Worm (Caenorhabditis elegans) whole organism, young adult: ENCODE data around the gene K08F9.3.
A peak's percentile ranks its signal among the peaks of the same experiment; 100 is the strongest.

ENCODE experiments used
- B0019.2 ChIP-seq: fragments of 200-800 bp; sonication (Bioruptor generic); conservative IDR thresholded peaks from 2 replicates; pipeline ENCODE4 v1.3.6; 2022; ENCODE audit warnings: missing genetic modification reagents, missing genetic modification characterization, missing compliant biosample characterization
- B0035.1 ChIP-seq: sonication (generic microtip); optimal IDR thresholded peaks from 2 replicates; lab custom pipeline; 2016; ENCODE audit warnings: missing genetic modification characterization, mild to moderate bottlenecking, missing compliant biosample characterization, missing genotype, missing genetic modification reagents
- B0261.1 ChIP-seq: sonication (generic microtip); optimal IDR thresholded peaks from 2 replicates; lab custom pipeline; 2016; ENCODE audit warnings: mild to moderate bottlenecking, missing genetic modification characterization, moderate library complexity, missing compliant biosample characterization
- B0336.3 ChIP-seq: fragments of 200-800 bp; sonication (Bioruptor generic); IDR thresholded peaks from 2 replicates; pipeline ENCODE4 v1.3.6; 2022; ENCODE audit warnings: missing genetic modification characterization, missing compliant biosample characterization
- D2030.7 ChIP-seq: fragments of 200-800 bp; sonication (Bioruptor generic); IDR thresholded peaks from 2 replicates; pipeline ENCODE4 v1.3.6; 2022; ENCODE audit warnings: missing genetic modification reagents, missing genetic modification characterization, missing compliant biosample characterization
- F22D6.2 ChIP-seq: sonication (generic microtip); optimal IDR thresholded peaks from 2 replicates; lab custom pipeline; 2016; ENCODE audit warnings: mild to moderate bottlenecking, missing genetic modification characterization, missing compliant biosample characterization
- F49E8.2 ChIP-seq: sonication (generic microtip); optimal IDR thresholded peaks from 3 replicates; lab custom pipeline; 2017; ENCODE audit warnings: missing genetic modification characterization, mild to moderate bottlenecking, missing compliant biosample characterization, antibody characterized with exemption, moderate library complexity; ENCODE audit not compliant: insufficient read depth
- K11D2.4 ChIP-seq: fragments of 200-800 bp; sonication (Bioruptor generic); IDR thresholded peaks from 2 replicates; pipeline ENCODE4 v1.3.6; 2022; ENCODE audit warnings: missing genetic modification reagents, missing genetic modification characterization, missing compliant biosample characterization
- Y67H2A.10 ChIP-seq: fragments of 200-800 bp; sonication (Bioruptor generic); conservative IDR thresholded peaks from 2 replicates; pipeline ENCODE4 v1.3.6; 2022; ENCODE audit warnings: missing genetic modification reagents, missing genetic modification characterization, missing compliant biosample characterization
- ama-1 ChIP-seq, 3 experiments: fragments of 150-350 bp in 1 of 3; sonication (generic microtip) in 2 of 3; optimal IDR thresholded peaks; 2 replicates each; lab custom pipeline; 2014 to 2018; ENCODE audit warnings: missing biosample characterization in 2 of 3, missing genetic modification characterization in 2 of 3, missing genetic modification reagents in 2 of 3
- athp-1 ChIP-seq: sonication (generic microtip); optimal IDR thresholded peaks from 2 replicates; lab custom pipeline; 2017; ENCODE audit warnings: mild to moderate bottlenecking, missing genetic modification characterization, missing compliant biosample characterization
- attf-3 ChIP-seq: fragments of 200-800 bp; sonication (Bioruptor generic); conservative IDR thresholded peaks from 2 replicates; pipeline ENCODE4 v1.3.6; 2022; ENCODE audit warnings: missing genetic modification reagents, missing genetic modification characterization, missing compliant biosample characterization
- attf-5 ChIP-seq: fragments of 200-800 bp; sonication (Bioruptor generic); optimal IDR thresholded peaks from 2 replicates; lab custom pipeline; 2018; ENCODE audit warnings: mild to moderate bottlenecking, missing genetic modification characterization, missing compliant biosample characterization
- bed-1 ChIP-seq: fragments of 200-800 bp; sonication (Bioruptor generic); IDR thresholded peaks from 2 replicates; pipeline ENCODE4 v1.3.6; 2022; ENCODE audit warnings: missing genetic modification reagents, missing genetic modification characterization, missing compliant biosample characterization
- cebp-2 ChIP-seq: fragments of 200-800 bp; sonication (Bioruptor generic); IDR thresholded peaks from 2 replicates; pipeline ENCODE4 v1.3.6; 2022; ENCODE audit warnings: missing genetic modification characterization, missing compliant biosample characterization
- ceh-40 ChIP-seq: fragments of 200-800 bp; sonication (Bioruptor generic); IDR thresholded peaks from 2 replicates; pipeline ENCODE4 v1.3.6; 2022; ENCODE audit warnings: missing genetic modification characterization, missing compliant biosample characterization
- ceh-79 ChIP-seq: sonication (generic microtip); optimal IDR thresholded peaks from 2 replicates; lab custom pipeline; 2017; ENCODE audit warnings: mild to moderate bottlenecking, missing genetic modification characterization, missing compliant biosample characterization
- ceh-91 ChIP-seq: fragments of 200-800 bp; sonication (Bioruptor generic); IDR thresholded peaks from 2 replicates; pipeline ENCODE4 v1.3.6; 2022; ENCODE audit warnings: missing genetic modification reagents, missing genetic modification characterization, missing compliant biosample characterization
- egl-18 ChIP-seq: fragments of 200-800 bp; sonication (Bioruptor generic); IDR thresholded peaks from 2 replicates; pipeline ENCODE4 v1.3.6; 2022; ENCODE audit warnings: missing genetic modification reagents, missing genetic modification characterization, missing compliant biosample characterization
- egrh-3 ChIP-seq: fragments of 200-800 bp; sonication (Bioruptor generic); IDR thresholded peaks from 2 replicates; pipeline ENCODE4 v1.3.6; 2022; ENCODE audit warnings: missing genetic modification reagents, missing genetic modification characterization, missing compliant biosample characterization
- ets-4 ChIP-seq: fragments of 200-800 bp; sonication (Bioruptor generic); optimal IDR thresholded peaks from 2 replicates; lab custom pipeline; 2018; ENCODE audit warnings: mild to moderate bottlenecking, missing genetic modification characterization, missing compliant biosample characterization
- hmg-1.2 ChIP-seq: fragments of 200-800 bp; sonication (Bioruptor generic); IDR thresholded peaks from 2 replicates; pipeline ENCODE4 v1.3.6; 2022; ENCODE audit warnings: missing genetic modification reagents, missing genetic modification characterization, missing compliant biosample characterization
- hsf-1 ChIP-seq: fragments of 200-800 bp; sonication (Bioruptor generic); IDR thresholded peaks from 2 replicates; pipeline ENCODE4 v1.3.6; 2022; ENCODE audit warnings: missing genetic modification reagents, missing genetic modification characterization, missing compliant biosample characterization
- lag-1 ChIP-seq: fragments of 200-800 bp; sonication (Bioruptor generic); IDR thresholded peaks from 2 replicates; pipeline ENCODE4 v1.3.6; 2022; ENCODE audit warnings: missing genetic modification reagents, missing genetic modification characterization, missing compliant biosample characterization
- let-526 ChIP-seq: fragments of 200-800 bp; sonication (Bioruptor generic); IDR thresholded peaks from 2 replicates; pipeline ENCODE4 v1.3.6; 2022; ENCODE audit warnings: missing genetic modification reagents, missing genetic modification characterization, missing compliant biosample characterization
- lin-40 ChIP-seq: sonication (generic microtip); optimal IDR thresholded peaks from 2 replicates; lab custom pipeline; 2016; ENCODE audit warnings: missing genetic modification characterization, mild to moderate bottlenecking, missing compliant biosample characterization, missing genotype, missing genetic modification reagents
- lir-1 ChIP-seq: fragments of 200-800 bp; sonication (Bioruptor generic); conservative IDR thresholded peaks from 2 replicates; pipeline ENCODE4 v1.3.6; 2022; ENCODE audit warnings: missing genetic modification reagents, missing genetic modification characterization, missing compliant biosample characterization
- lsl-1 ChIP-seq: fragments of 200-800 bp; sonication (Bioruptor generic); optimal IDR thresholded peaks from 2 replicates; lab custom pipeline; 2018; ENCODE audit warnings: mild to moderate bottlenecking, missing genetic modification characterization, moderate library complexity, missing compliant biosample characterization
- madf-6 ChIP-seq: fragments of 200-800 bp; sonication (Bioruptor generic); IDR thresholded peaks from 2 replicates; pipeline ENCODE4 v1.3.6; 2022; ENCODE audit warnings: missing genetic modification reagents, missing genetic modification characterization, missing compliant biosample characterization
- madf-8 ChIP-seq: fragments of 200-800 bp; sonication (Bioruptor generic); conservative IDR thresholded peaks from 2 replicates; pipeline ENCODE4 v1.3.6; 2022; ENCODE audit warnings: missing genetic modification reagents, missing genetic modification characterization, missing compliant biosample characterization
- mcd-1 ChIP-seq: fragments of 200-800 bp; sonication (Bioruptor generic); IDR thresholded peaks from 2 replicates; pipeline ENCODE4 v1.3.6; 2022; ENCODE audit warnings: missing genetic modification reagents, missing genetic modification characterization, missing compliant biosample characterization
- nfya-1 ChIP-seq: sonication (generic microtip); optimal IDR thresholded peaks from 2 replicates; lab custom pipeline; 2017; ENCODE audit warnings: antibody characterized with exemption, missing compliant biosample characterization, missing genetic modification characterization, borderline replicate concordance; ENCODE audit not compliant: insufficient read depth
- nfya-2 ChIP-seq: fragments of 200-800 bp; sonication (Bioruptor generic); IDR thresholded peaks from 2 replicates; pipeline ENCODE4 v1.3.6; 2022; ENCODE audit warnings: missing genetic modification reagents, missing genetic modification characterization, missing compliant biosample characterization
- nhr-179 ChIP-seq: sonication (generic microtip); optimal IDR thresholded peaks from 2 replicates; lab custom pipeline; 2016; ENCODE audit warnings: mild to moderate bottlenecking, missing genetic modification characterization, missing compliant biosample characterization
- nhr-27 ChIP-seq: fragments of 200-800 bp; sonication (Bioruptor generic); optimal IDR thresholded peaks from 2 replicates; lab custom pipeline; 2018; ENCODE audit warnings: mild to moderate bottlenecking, missing genetic modification characterization, moderate library complexity, missing compliant biosample characterization
- nhr-80 ChIP-seq: sonication (generic microtip); optimal IDR thresholded peaks from 2 replicates; lab custom pipeline; 2016; ENCODE audit warnings: missing genetic modification characterization, missing compliant biosample characterization
- rcor-1 ChIP-seq: fragments of 200-800 bp; sonication (Bioruptor generic); IDR thresholded peaks from 2 replicates; pipeline ENCODE4 v1.3.6; 2022; ENCODE audit warnings: missing genetic modification reagents, missing genetic modification characterization, missing compliant biosample characterization
- sdz-38 ChIP-seq: sonication (generic microtip); optimal IDR thresholded peaks from 2 replicates; lab custom pipeline; 2016; ENCODE audit warnings: missing genotype, missing genetic modification characterization, missing compliant biosample characterization
- sea-2 ChIP-seq: fragments of 200-800 bp; sonication (Bioruptor generic); IDR thresholded peaks from 2 replicates; pipeline ENCODE4 v1.3.6; 2022; ENCODE audit warnings: missing genetic modification characterization, missing compliant biosample characterization
- snpc-1.1 ChIP-seq: sonication (generic microtip); optimal IDR thresholded peaks from 2 replicates; lab custom pipeline; 2017; ENCODE audit warnings: missing genetic modification characterization, mild to moderate bottlenecking, missing compliant biosample characterization, antibody characterized with exemption, moderate library complexity, missing genotype, missing genetic modification reagents; ENCODE audit not compliant: insufficient read depth
- sptf-2 ChIP-seq: fragments of 200-800 bp; sonication (Bioruptor generic); optimal IDR thresholded peaks from 2 replicates; lab custom pipeline; 2018; ENCODE audit warnings: mild to moderate bottlenecking, missing genetic modification characterization, missing compliant biosample characterization
- tbx-9 ChIP-seq: sonication (generic microtip); optimal IDR thresholded peaks from 2 replicates; lab custom pipeline; 2016; ENCODE audit warnings: borderline replicate concordance, missing genetic modification characterization, inconsistent platforms, missing compliant biosample characterization
- xnd-1 ChIP-seq: sonication (generic microtip); optimal IDR thresholded peaks from 2 replicates; lab custom pipeline; 2016; ENCODE audit warnings: missing genotype, missing genetic modification reagents, missing genetic modification characterization, missing compliant biosample characterization
- ztf-25 ChIP-seq: fragments of 200-800 bp; sonication (Bioruptor generic); IDR thresholded peaks from 2 replicates; pipeline ENCODE4 v1.3.6; 2022; ENCODE audit warnings: missing genetic modification reagents, missing genetic modification characterization, missing compliant biosample characterization
- ztf-3 ChIP-seq: fragments of 200-800 bp; sonication (Bioruptor generic); optimal IDR thresholded peaks from 2 replicates; lab custom pipeline; 2018; ENCODE audit warnings: mild to moderate bottlenecking, missing genetic modification characterization, missing compliant biosample characterization
- ztf-6 ChIP-seq: fragments of 200-800 bp; sonication (Bioruptor generic); IDR thresholded peaks from 2 replicates; pipeline ENCODE4 v1.3.6; 2022; ENCODE audit warnings: missing genetic modification reagents, missing genetic modification characterization, missing compliant biosample characterization

The K08F9.3 gene

DNA sequence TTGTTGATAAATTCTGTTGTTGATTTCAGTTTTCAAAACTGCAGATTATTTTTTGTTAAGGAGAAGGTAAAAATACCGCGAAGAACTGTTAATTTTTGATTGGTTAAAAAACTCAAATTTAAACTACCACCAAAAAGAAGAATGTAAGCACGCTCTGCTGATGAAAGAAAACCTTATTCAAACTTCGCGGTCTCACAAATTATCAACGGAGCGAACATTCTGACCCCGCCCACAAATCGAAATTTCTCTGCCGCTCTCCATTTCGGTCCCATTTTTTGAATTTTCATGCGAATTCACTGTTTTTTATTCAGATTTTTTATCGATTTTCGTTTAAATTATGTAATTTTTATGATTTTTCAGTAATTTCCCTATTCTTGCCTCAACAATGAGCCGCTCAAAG, 49.2 kb downstream of the K08F9.3 start, which contains the start of gene cyn-3 (continued):
- TF ChIP-seq mcd-1 (GFP tag; lab: Robert Waterston, UW) (peak; percentile 98), xnd-1 (tag; lab: Kevin White, UChicago) (peak; percentile 30), B0035.1 (tag; lab: Kevin White, UChicago) (no peak), B0336.3 (0 out of 2 replicates have a peak, but pooled peaks have one; percentile 16), madf-6 (GFP tag; lab: Robert Waterston, UW) (peak; percentile 85), ztf-3 (GFP tag; lab: Kevin White, UChicago) (no peak), cebp-2 (GFP tag; lab: Robert Waterston, UW) (no peak), lsl-1 (peak; percentile 44), ceh-91 (GFP tag; lab: Robert Waterston, UW) (peak; percentile 67), rcor-1 (GFP tag; lab: Robert Waterston, UW) (peak; percentile 65; the same call in 1 of the 2 replicates), nfya-2 (no peak), snpc-1.1 (peak; percentile 46), lin-40 (tag; lab: Kevin White, UChicago) (peak; percentile 76), attf-3 (GFP tag; lab: Robert Waterston, UW) (0 out of 2 replicates have a peak, but pooled peaks have one; percentile 39), hsf-1 (GFP tag; lab: Robert Waterston, UW) (peak; percentile 88), D2030.7 (peak; percentile 49; the same call in 1 of the 2 replicates), B0261.1 (peak; percentile 13), hmg-1.2 (GFP tag; lab: Robert Waterston, UW) (peak; percentile 54), F22D6.2 (tag; lab: Kevin White, UChicago) (no peak)

DNA sequence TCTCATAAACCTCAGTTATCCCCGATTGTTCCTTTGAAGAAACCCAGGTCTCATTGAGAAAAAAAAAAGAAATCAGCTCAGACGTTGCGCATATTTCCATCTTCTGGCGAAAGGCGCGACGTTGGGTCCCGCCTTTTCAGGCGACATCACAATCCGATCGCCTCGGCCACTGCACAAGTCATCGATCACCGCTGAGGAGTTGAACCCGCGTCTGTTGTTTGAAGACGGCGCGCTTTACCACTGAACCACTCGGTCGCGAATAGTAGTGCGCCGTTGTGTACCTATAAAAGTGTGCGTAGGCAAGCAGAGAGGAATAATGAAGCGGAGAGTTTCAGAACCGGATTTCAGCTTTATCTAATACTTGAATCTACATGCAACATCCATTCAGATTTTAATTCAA, 50.6 kb downstream of the K08F9.3 start, which contains the start of gene Y75B12B.11:
Y75B12B.11 (plus strand) TSS at position 394 of the 400 bp plus-strand sequence.
- TF ChIP-seq egl-18 (GFP tag; lab: Robert Waterston, UW) = peak; percentile 84
- peak; percentile 94 for TF ChIP-seq ceh-40 (GFP tag; lab: Robert Waterston, UW)
- peak; percentile 46 for TF ChIP-seq ztf-3 (GFP tag; lab: Kevin White, UChicago)
- TF ChIP-seq B0261.1 = peak; percentile 97
- TF ChIP-seq lag-1 (GFP tag; lab: Robert Waterston, UW) = 0 out of 2 replicates have a peak, but pooled peaks have one; percentile 52
- TF ChIP-seq B0019.2 = peak; percentile 62
- peak; percentile 96 for TF ChIP-seq ztf-25 (GFP tag; lab: Robert Waterston, UW)
- peak; percentile 88 for TF ChIP-seq B0035.1 (tag; lab: Kevin White, UChicago)
- peak; percentile 90 for TF ChIP-seq tbx-9 (tag; lab: Kevin White, UChicago)
- TF ChIP-seq attf-5 (GFP tag; lab: Kevin White, UChicago) = peak; percentile 89
- 0 out of 2 replicates have a peak, but pooled peaks have one; percentile 60 for TF ChIP-seq sea-2 (GFP tag; lab: Robert Waterston, UW)
- TF ChIP-seq lir-1 = peak; percentile 75
- no peak for TF ChIP-seq Y67H2A.10 (GFP tag; lab: Robert Waterston, UW)
- TF ChIP-seq nhr-179 (tag; lab: Kevin White, UChicago) = peak; percentile 81
- TF ChIP-seq nfya-1 = no peak
- peak; percentile 94; the same call in 1 of the 2 replicates for TF ChIP-seq bed-1 (GFP tag; lab: Robert Waterston, UW)
- TF ChIP-seq nhr-80 (tag; lab: Kevin White, UChicago) = peak; percentile 73
- TF ChIP-seq nhr-27 (tag; lab: Kevin White, UChicago) = peak; percentile 97
- TF ChIP-seq hsf-1 (GFP tag; lab: Robert Waterston, UW) = peak; percentile 95
- TF ChIP-seq egrh-3 (GFP tag; lab: Robert Waterston, UW) = peak; percentile 78
- TF ChIP-seq ets-4 = peak; percentile 87
- peak; percentile 88 for TF ChIP-seq lin-40 (tag; lab: Kevin White, UChicago)
- TF ChIP-seq F22D6.2 (tag; lab: Kevin White, UChicago) = peak; percentile 82
- TF ChIP-seq sptf-2 = peak; percentile 86
- TF ChIP-seq athp-1 (tag; lab: Kevin White, UChicago) = peak; percentile 98
- TF ChIP-seq F49E8.2 (tag; lab: Kevin White, UChicago) = peak; percentile 96
- peak; percentile 97 for TF ChIP-seq ceh-79
- no peak for TF ChIP-seq sdz-38
- TF ChIP-seq ztf-6 (GFP tag; lab: Robert Waterston, UW) = 0 out of 2 replicates have a peak, but pooled peaks have one; percentile 75
- TF ChIP-seq ama-1 (optimal IDR thresholded peaks at IDR 0.05; lab: Kevin White, UChicago) = peak; percentile 78
- TF ChIP-seq ama-1 (GFP tag; optimal IDR thresholded peaks at IDR 0.05; lab: Kevin White, UChicago) = peak; percentile 93 to 95
- peak; percentile 60; the same call in 1 of the 2 replicates for TF ChIP-seq K11D2.4
- TF ChIP-seq madf-8 (GFP tag; lab: Robert Waterston, UW) = peak; percentile 71
- peak; percentile 94 for TF ChIP-seq let-526 (GFP tag; lab: Robert Waterston, UW)
